Fruit fly (Drosophila melanogaster) whole organism, embryonic: ENCODE results near the gene CG42841.

ENCODE experiments used
- CG10147 ChIP-seq: fragments of 200-800 bp; sonication (Bioruptor generic); optimal IDR thresholded peaks from 2 replicates; lab custom pipeline; 2019; ENCODE audit warnings: missing biosample characterization, mild to moderate bottlenecking, missing genetic modification characterization, moderate library complexity
- CG10431 ChIP-seq: fragments of 200-800 bp; sonication (Bioruptor generic); optimal IDR thresholded peaks from 3 replicates; lab custom pipeline; 2018; ENCODE audit warnings: missing biosample characterization, mild to moderate bottlenecking, missing genetic modification characterization
- CG10543 ChIP-seq: fragments of 200-800 bp; sonication (Bioruptor generic); optimal IDR thresholded peaks from 3 replicates; lab custom pipeline; 2017; ENCODE audit warnings: missing biosample characterization, mild to moderate bottlenecking, missing genetic modification characterization, moderate library complexity
- CG12155 ChIP-seq: fragments of 200-800 bp; sonication (Bioruptor generic); optimal IDR thresholded peaks from 3 replicates; lab custom pipeline; 2016; ENCODE audit warnings: missing biosample characterization, missing genetic modification characterization
- CG12236 ChIP-seq: fragments of 200-800 bp; sonication (Bioruptor generic); optimal IDR thresholded peaks from 2 replicates; lab custom pipeline; 2016; ENCODE audit warnings: missing biosample characterization, missing genetic modification characterization
- CG1233 ChIP-seq: fragments of 200-800 bp; sonication (Bioruptor generic); optimal IDR thresholded peaks from 4 replicates; lab custom pipeline; 2018; ENCODE audit warnings: missing biosample characterization, mild to moderate bottlenecking, missing genetic modification characterization
- CG13296 ChIP-seq: fragments of 200-800 bp; sonication (Bioruptor generic); optimal IDR thresholded peaks from 3 replicates; lab custom pipeline; 2018; ENCODE audit warnings: missing biosample characterization, mild to moderate bottlenecking, missing genetic modification characterization
- CG13624 ChIP-seq: fragments of 200-800 bp; sonication (Bioruptor generic); optimal IDR thresholded peaks from 2 replicates; lab custom pipeline; 2016; ENCODE audit warnings: missing biosample characterization, missing genetic modification characterization
- CG14441 ChIP-seq: fragments of 200-800 bp; sonication (Bioruptor generic); IDR thresholded peaks from 2 replicates; pipeline ENCODE4 v1.3.6; 2022; ENCODE audit warnings: missing biosample characterization, missing genetic modification characterization
- CG17328 ChIP-seq: fragments of 200-800 bp; sonication (Bioruptor generic); IDR thresholded peaks from 2 replicates; pipeline ENCODE4 v1.3.6; 2022; ENCODE audit warnings: missing biosample characterization, missing genetic modification characterization
- CG17912 ChIP-seq: fragments of 200-800 bp; sonication (Bioruptor generic); optimal IDR thresholded peaks from 2 replicates; lab custom pipeline; 2018; ENCODE audit warnings: missing biosample characterization, mild to moderate bottlenecking, missing genetic modification characterization
- CG18476 ChIP-seq: fragments of 200-800 bp; sonication (Bioruptor generic); optimal IDR thresholded peaks from 2 replicates; lab custom pipeline; 2016; ENCODE audit warnings: missing biosample characterization, mild to moderate bottlenecking, missing genetic modification characterization
- CG2875 ChIP-seq: fragments of 200-800 bp; sonication (Bioruptor generic); optimal IDR thresholded peaks from 2 replicates; lab custom pipeline; 2017; ENCODE audit warnings: missing biosample characterization, mild to moderate bottlenecking, missing genetic modification characterization, missing genetic modification reagents
- CG30403 ChIP-seq: fragments of 200-800 bp; sonication (Bioruptor generic); optimal IDR thresholded peaks from 3 replicates; lab custom pipeline; 2016; ENCODE audit warnings: missing biosample characterization, missing genetic modification characterization
- CG32772 ChIP-seq: fragments of 200-800 bp; sonication (Bioruptor generic); IDR thresholded peaks from 2 replicates; pipeline ENCODE4 v1.3.6; 2022; ENCODE audit warnings: missing biosample characterization, missing genetic modification characterization
- CG4328 ChIP-seq: fragments of 200-800 bp; sonication (Bioruptor generic); optimal IDR thresholded peaks from 3 replicates; lab custom pipeline; 2017; ENCODE audit warnings: missing biosample characterization, missing genetic modification reagents, missing genetic modification characterization
- CG4360 ChIP-seq: fragments of 200-800 bp; sonication (Bioruptor generic); IDR thresholded peaks from 2 replicates; pipeline ENCODE4 v1.3.6; 2022; ENCODE audit warnings: missing biosample characterization, missing genetic modification characterization
- CG6689 ChIP-seq: fragments of 200-800 bp; sonication (Bioruptor generic); IDR thresholded peaks from 2 replicates; pipeline ENCODE4 v1.3.6; 2022; ENCODE audit warnings: missing biosample characterization, missing genetic modification characterization
- CG7271 ChIP-seq: fragments of 200-800 bp; sonication (Bioruptor generic); optimal IDR thresholded peaks from 2 replicates; lab custom pipeline; 2018; ENCODE audit warnings: missing biosample characterization, mild to moderate bottlenecking, missing genetic modification characterization, moderate library complexity
- CG7839 ChIP-seq: fragments of 200-800 bp; sonication (Bioruptor generic); optimal IDR thresholded peaks from 3 replicates; lab custom pipeline; 2018; ENCODE audit warnings: missing biosample characterization, mild to moderate bottlenecking, missing genetic modification characterization, moderate library complexity
- CG7963 ChIP-seq: fragments of 200-800 bp; sonication (Bioruptor generic); IDR thresholded peaks from 3 replicates; pipeline ENCODE4 v1.3.6; 2022; ENCODE audit warnings: missing biosample characterization, missing genetic modification characterization; ENCODE audit not compliant: partially characterized antibody
- CG8089 ChIP-seq: fragments of 200-800 bp; sonication (Bioruptor generic); optimal IDR thresholded peaks from 3 replicates; lab custom pipeline; 2016; ENCODE audit warnings: missing biosample characterization, missing genetic modification characterization
- CG8281 ChIP-seq: fragments of 200-800 bp; sonication (Bioruptor generic); optimal IDR thresholded peaks from 2 replicates; lab custom pipeline; 2018; ENCODE audit warnings: missing biosample characterization, mild to moderate bottlenecking, missing genetic modification characterization, moderate library complexity
- CG8290 ChIP-seq, 3 experiments: fragments of 200-800 bp; sonication (Bioruptor generic); optimal IDR thresholded peaks; 2 replicates each; lab custom pipeline; 2016 to 2019; ENCODE audit warnings: missing biosample characterization in 3 of 3, missing genetic modification characterization in 3 of 3, mild to moderate bottlenecking in 2 of 3, moderate library complexity in 1 of 3
- Elba2 ChIP-seq: fragments of 200-800 bp; sonication (Bioruptor generic); optimal IDR thresholded peaks from 3 replicates; lab custom pipeline; 2016; ENCODE audit warnings: missing biosample characterization, missing genetic modification characterization
- Fer3 ChIP-seq: fragments of 200-800 bp; sonication (Bioruptor generic); optimal IDR thresholded peaks from 2 replicates; lab custom pipeline; 2018; ENCODE audit warnings: missing biosample characterization, mild to moderate bottlenecking, missing genetic modification characterization, moderate library complexity
- H2.0 ChIP-seq: fragments of 200-800 bp; sonication (Bioruptor generic); IDR thresholded peaks from 2 replicates; pipeline ENCODE4 v1.3.6; 2022; ENCODE audit warnings: missing biosample characterization, missing genetic modification characterization
- Hr3 ChIP-seq: fragments of 200-800 bp; sonication (Bioruptor generic); optimal IDR thresholded peaks from 3 replicates; lab custom pipeline; 2016; ENCODE audit warnings: missing biosample characterization, missing genetic modification characterization
- Lpt ChIP-seq: fragments of >200 bp; optimal IDR thresholded peaks from 2 replicates; lab custom pipeline; 2018; ENCODE audit warnings: missing biosample characterization, missing genetic modification characterization
- Oli ChIP-seq: fragments of 200-800 bp; sonication (Bioruptor generic); optimal IDR thresholded peaks from 2 replicates; lab custom pipeline; 2018; ENCODE audit warnings: missing biosample characterization, mild to moderate bottlenecking, missing genetic modification characterization, moderate library complexity
- Rfx ChIP-seq: fragments of 200-800 bp; sonication (Bioruptor generic); IDR thresholded peaks from 2 replicates; pipeline ENCODE4 v1.3.6; 2022; ENCODE audit warnings: missing biosample characterization, missing genetic modification characterization
- ap ChIP-seq: fragments of 200-800 bp; sonication (Bioruptor generic); IDR thresholded peaks from 2 replicates; pipeline ENCODE4 v1.3.6; 2022; ENCODE audit warnings: missing biosample characterization, missing genetic modification characterization
- az2 ChIP-seq: fragments of 200-800 bp; sonication (Bioruptor generic); optimal IDR thresholded peaks from 3 replicates; lab custom pipeline; 2016; ENCODE audit warnings: missing biosample characterization, missing genetic modification characterization
- bcd ChIP-seq: fragments of 200-800 bp; sonication (Bioruptor generic); optimal IDR thresholded peaks from 2 replicates; lab custom pipeline; 2017; ENCODE audit warnings: missing biosample characterization, mild to moderate bottlenecking, missing genetic modification characterization
- ci ChIP-seq: fragments of 200-800 bp; sonication (Bioruptor generic); IDR thresholded peaks from 3 replicates; pipeline ENCODE4 v1.3.6; 2022; ENCODE audit warnings: missing biosample characterization, missing genetic modification characterization
- crc ChIP-seq: fragments of 200-800 bp; sonication (Bioruptor generic); optimal IDR thresholded peaks from 2 replicates; lab custom pipeline; 2016; ENCODE audit warnings: missing biosample characterization, missing genetic modification characterization
- dati ChIP-seq: fragments of 200-800 bp; sonication (Bioruptor generic); IDR thresholded peaks from 2 replicates; pipeline ENCODE4 v1.3.6; 2022; ENCODE audit warnings: missing biosample characterization, missing genetic modification characterization
- dmrt11E ChIP-seq: fragments of 200-800 bp; sonication (Bioruptor generic); optimal IDR thresholded peaks from 3 replicates; lab custom pipeline; 2018; ENCODE audit warnings: missing biosample characterization, mild to moderate bottlenecking, missing genetic modification characterization, moderate library complexity
- fd64A ChIP-seq: fragments of 200-800 bp; sonication (Bioruptor generic); optimal IDR thresholded peaks from 3 replicates; lab custom pipeline; 2018; ENCODE audit warnings: missing biosample characterization, mild to moderate bottlenecking, missing genetic modification characterization
- fu2 ChIP-seq: fragments of 200-800 bp; sonication (Bioruptor generic); optimal IDR thresholded peaks from 2 replicates; lab custom pipeline; 2016; ENCODE audit warnings: missing biosample characterization, missing genetic modification characterization
- gce ChIP-seq: fragments of 200-800 bp; sonication (Bioruptor generic); IDR thresholded peaks from 3 replicates; pipeline ENCODE4 v1.3.6; 2022; ENCODE audit warnings: missing biosample characterization, missing genetic modification characterization
- hkb ChIP-seq, 2 experiments: fragments of 200-800 bp in 1 of 2; fragments of >200 bp in 1 of 2; sonication (Bioruptor generic) in 1 of 2; IDR thresholded peaks in 1 of 2; optimal IDR thresholded peaks in 1 of 2; 2 replicates each; pipeline versions ENCODE4 v1.3.6 to Lab custom; 2017 to 2022; ENCODE audit warnings: missing biosample characterization in 1 of 2, missing genetic modification characterization in 1 of 2
- luna ChIP-seq: fragments of 200-800 bp; sonication (Bioruptor generic); optimal IDR thresholded peaks from 2 replicates; lab custom pipeline; 2016; ENCODE audit warnings: missing biosample characterization, missing genetic modification characterization
- repo ChIP-seq: fragments of 200-800 bp; sonication (Bioruptor generic); optimal IDR thresholded peaks from 2 replicates; lab custom pipeline; 2016; ENCODE audit warnings: missing biosample characterization, missing genetic modification characterization
- salm ChIP-seq: fragments of 200-800 bp; sonication (Bioruptor generic); optimal IDR thresholded peaks from 2 replicates; lab custom pipeline; 2018; ENCODE audit warnings: missing biosample characterization, mild to moderate bottlenecking, missing genetic modification characterization
- seq ChIP-seq: fragments of 200-800 bp; sonication (Bioruptor generic); IDR thresholded peaks from 2 replicates; pipeline ENCODE4 v1.3.6; 2022; ENCODE audit warnings: missing biosample characterization, missing genetic modification characterization
- slbo ChIP-seq: fragments of 200-800 bp; sonication (Bioruptor generic); IDR thresholded peaks from 2 replicates; pipeline ENCODE4 v1.3.6; 2022; ENCODE audit warnings: missing biosample characterization, missing genetic modification characterization
- so ChIP-seq: fragments of 200-800 bp; sonication (Bioruptor generic); IDR thresholded peaks from 3 replicates; pipeline ENCODE4 v1.3.6; 2022; ENCODE audit warnings: missing biosample characterization, missing genetic modification characterization
- unpg ChIP-seq: fragments of 200-800 bp; sonication (Bioruptor generic); optimal IDR thresholded peaks from 3 replicates; lab custom pipeline; 2018; ENCODE audit warnings: missing biosample characterization, mild to moderate bottlenecking, missing genetic modification characterization, moderate library complexity
- wor ChIP-seq: fragments of 200-800 bp; sonication (Bioruptor generic); IDR thresholded peaks from 2 replicates; pipeline ENCODE4 v1.3.6; 2022; ENCODE audit warnings: missing biosample characterization, missing genetic modification characterization
- z ChIP-seq: fragments of 200-800 bp; sonication (Bioruptor generic); IDR thresholded peaks from 3 replicates; pipeline ENCODE4 v1.3.6; 2022; ENCODE audit warnings: missing biosample characterization, missing genetic modification characterization
- zen2 ChIP-seq: fragments of 200-800 bp; sonication (Bioruptor generic); IDR thresholded peaks from 3 replicates; pipeline ENCODE4 v1.3.6; 2022; ENCODE audit warnings: missing biosample characterization, missing genetic modification characterization; ENCODE audit not compliant: partially characterized antibody

Gene CG42841

DNA sequence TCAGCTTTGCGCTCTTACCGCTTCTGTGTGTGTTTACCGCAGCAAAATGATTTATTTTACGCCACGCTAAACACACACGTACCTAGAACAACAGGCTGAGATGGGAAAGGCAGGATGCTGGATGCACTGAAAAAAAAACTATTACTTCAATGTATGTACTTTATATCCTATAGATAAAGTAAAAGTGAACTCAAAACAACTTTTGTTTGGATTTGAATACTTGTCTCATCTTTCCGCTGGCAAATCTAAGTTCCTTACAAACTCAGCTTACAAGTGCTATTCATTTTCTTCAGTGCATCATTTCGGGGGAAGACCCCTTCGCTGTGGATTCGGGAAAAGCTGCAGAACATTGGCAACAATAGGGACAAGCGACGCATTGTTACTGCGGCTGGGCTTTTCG, 28.7 kb downstream of the CG42841 start (continued):
- TF ChIP-seq CG30403 (GFP tag; lab: Kevin White, UChicago) = peak; percentile 15
- no peak for TF ChIP-seq dati (GFP tag; lab: Robert Waterston, UW)
- TF ChIP-seq az2 (GFP tag; lab: Kevin White, UChicago) = no peak
- TF ChIP-seq CG32772 (GFP tag; lab: Robert Waterston, UW) = no peak
- no peak for TF ChIP-seq CG14441 (GFP tag; lab: Robert Waterston, UW)
- TF ChIP-seq CG4328 (GFP tag; lab: Kevin White, UChicago) = no peak
- no peak for TF ChIP-seq CG12155 (GFP tag; lab: Kevin White, UChicago)
- TF ChIP-seq Lpt (GFP tag; lab: Kevin White, UChicago) = no peak
- peak; percentile 37 for TF ChIP-seq CG6689
- TF ChIP-seq fu2 (GFP tag; lab: Kevin White, UChicago) = no peak
- TF ChIP-seq CG7839 = peak; percentile 33
- no peak for TF ChIP-seq H2.0 (GFP tag; lab: Robert Waterston, UW)
- no peak for TF ChIP-seq repo
- TF ChIP-seq Oli (tag; lab: Kevin White, UChicago) = no peak
- no peak for TF ChIP-seq ap
- TF ChIP-seq hkb (optimal IDR thresholded peaks at IDR 0.05; lab: Kevin White, UChicago) = no peak
- no peak for TF ChIP-seq hkb (GFP tag; IDR thresholded peaks at IDR 0.05; lab: Robert Waterston, UW)
- TF ChIP-seq wor (GFP tag; lab: Robert Waterston, UW) = no peak
- no peak for TF ChIP-seq Hr3 (GFP tag; lab: Kevin White, UChicago)
- no peak for TF ChIP-seq CG10431 (GFP tag; lab: Kevin White, UChicago)
- TF ChIP-seq crc (GFP tag; lab: Kevin White, UChicago) = no peak
- TF ChIP-seq slbo (GFP tag; lab: Robert Waterston, UW) = peak; percentile 65
- no peak for TF ChIP-seq CG10543 (GFP tag; lab: Kevin White, UChicago)
- TF ChIP-seq CG17328 (GFP tag; lab: Robert Waterston, UW) = no peak
- TF ChIP-seq CG4360 (GFP tag; lab: Robert Waterston, UW) = no peak
- TF ChIP-seq CG1233 (GFP tag; lab: Kevin White, UChicago) = peak; percentile 23
- TF ChIP-seq CG12236 = no peak
- TF ChIP-seq CG7963 (GFP tag; lab: Robert Waterston, UW) = no peak
- TF ChIP-seq CG18476 (GFP tag; lab: Kevin White, UChicago) = no peak
- TF ChIP-seq zen2 (GFP tag; lab: Robert Waterston, UW) = no peak
- no peak for TF ChIP-seq seq (GFP tag; lab: Robert Waterston, UW)
- no peak for TF ChIP-seq dmrt11E (tag; lab: Kevin White, UChicago)
- TF ChIP-seq bcd = peak; percentile 8
- no peak for TF ChIP-seq Elba2
- TF ChIP-seq CG17912 (GFP tag; lab: Kevin White, UChicago) = no peak
- peak; percentile 46; the same call in 1 of the 2 replicates for TF ChIP-seq Rfx (GFP tag; lab: Robert Waterston, UW)
- no peak for TF ChIP-seq so (GFP tag; lab: Robert Waterston, UW)
- peak; percentile 6 for TF ChIP-seq CG13296
- no peak for TF ChIP-seq salm
- TF ChIP-seq CG10147 (GFP tag; lab: Kevin White, UChicago) = no peak
- no peak for TF ChIP-seq fd64A (GFP tag; lab: Kevin White, UChicago)
- no peak for TF ChIP-seq CG8089
- no peak for TF ChIP-seq CG2875 (GFP tag; lab: Kevin White, UChicago)
- no peak for TF ChIP-seq z (GFP tag; lab: Robert Waterston, UW)
- TF ChIP-seq CG8290 (GFP tag; optimal IDR thresholded peaks at IDR 0.05; lab: Kevin White, UChicago) = no peak
- peak in 1 of 2 experiments; percentile 26 for TF ChIP-seq CG8290 (tag; optimal IDR thresholded peaks at IDR 0.05; lab: Kevin White, UChicago)
- no peak for TF ChIP-seq CG7271
- peak; percentile 7 for TF ChIP-seq unpg (GFP tag; lab: Kevin White, UChicago)
- TF ChIP-seq CG13624 (GFP tag; lab: Kevin White, UChicago) = peak; percentile 35
- TF ChIP-seq Fer3 (tag; lab: Kevin White, UChicago) = peak; percentile 20
- no peak for TF ChIP-seq ci (GFP tag; lab: Robert Waterston, UW)
- no peak for TF ChIP-seq gce (GFP tag; lab: Robert Waterston, UW)
- no peak for TF ChIP-seq CG8281
- TF ChIP-seq luna (GFP tag; lab: Kevin White, UChicago) = no peak
